Fruit fly (Drosophila melanogaster) whole organism, embryonic: ENCODE measurements around the gene Ythdf.

Experiments used
- Abd-B ChIP-seq: fragments of 200-800 bp; sonication (Bioruptor generic); optimal IDR thresholded peaks from 2 replicates; lab custom pipeline; 2018; ENCODE audit warnings: missing biosample characterization, mild to moderate bottlenecking, missing genetic modification characterization, moderate library complexity
- Antp ChIP-seq: fragments of 200-800 bp; sonication (Bioruptor generic); optimal IDR thresholded peaks from 3 replicates; lab custom pipeline; 2016; ENCODE audit warnings: missing biosample characterization, missing genetic modification characterization
- BEAF-32 ChIP-seq: fragments of 200-800 bp; sonication (Bioruptor generic); optimal IDR thresholded peaks from 3 replicates; lab custom pipeline; 2017; ENCODE audit warnings: missing biosample characterization, missing genetic modification characterization, mild to moderate bottlenecking, moderate library complexity, missing genetic modification reagents
- CG10209 ChIP-seq: fragments of 200-800 bp; sonication (Bioruptor generic); optimal IDR thresholded peaks from 3 replicates; lab custom pipeline; 2017; ENCODE audit warnings: missing biosample characterization, mild to moderate bottlenecking, missing genetic modification characterization, missing genetic modification reagents
- CG11398 ChIP-seq: fragments of 200-800 bp; sonication (Bioruptor generic); optimal IDR thresholded peaks from 2 replicates; lab custom pipeline; 2016; ENCODE audit warnings: missing biosample characterization, missing genetic modification characterization
- CG12299 ChIP-seq: fragments of 200-800 bp; sonication (Bioruptor generic); optimal IDR thresholded peaks from 2 replicates; lab custom pipeline; 2018; ENCODE audit warnings: missing biosample characterization, mild to moderate bottlenecking, missing genetic modification characterization
- CG12769 ChIP-seq: fragments of 200-800 bp; sonication (Bioruptor generic); optimal IDR thresholded peaks from 2 replicates; lab custom pipeline; 2019; ENCODE audit warnings: missing biosample characterization, mild to moderate bottlenecking, missing genetic modification characterization, moderate library complexity
- CG15514 ChIP-seq: fragments of 200-800 bp; sonication (Bioruptor generic); optimal IDR thresholded peaks from 3 replicates; lab custom pipeline; 2017; ENCODE audit warnings: missing biosample characterization, missing genetic modification characterization, mild to moderate bottlenecking, moderate library complexity, missing genetic modification reagents
- CG17186 ChIP-seq: fragments of 200-800 bp; sonication (Bioruptor generic); optimal IDR thresholded peaks from 3 replicates; lab custom pipeline; 2017; ENCODE audit warnings: missing biosample characterization, missing genetic modification reagents, missing genetic modification characterization
- CG18262 ChIP-seq: fragments of 200-800 bp; optimal IDR thresholded peaks from 3 replicates; lab custom pipeline; 2019; ENCODE audit warnings: missing biosample characterization, mild to moderate bottlenecking, missing genetic modification characterization, moderate library complexity
- CG18476 ChIP-seq: fragments of 200-800 bp; sonication (Bioruptor generic); optimal IDR thresholded peaks from 2 replicates; lab custom pipeline; 2016; ENCODE audit warnings: missing biosample characterization, mild to moderate bottlenecking, missing genetic modification characterization
- CG2129 ChIP-seq: fragments of 200-800 bp; sonication (Bioruptor generic); IDR thresholded peaks from 2 replicates; pipeline ENCODE4 v1.3.6; 2022; ENCODE audit warnings: missing biosample characterization, missing genetic modification characterization; ENCODE audit not compliant: partially characterized antibody
- CG2199 ChIP-seq: fragments of 200-800 bp; sonication (Bioruptor generic); IDR thresholded peaks from 3 replicates; pipeline ENCODE4 v1.3.6; 2022; ENCODE audit warnings: missing biosample characterization, missing genetic modification characterization
- CG2202 ChIP-seq: fragments of 200-800 bp; sonication (Bioruptor generic); optimal IDR thresholded peaks from 2 replicates; lab custom pipeline; 2018; ENCODE audit warnings: missing biosample characterization, mild to moderate bottlenecking, missing genetic modification characterization
- CG2889 ChIP-seq: fragments of 200-800 bp; sonication (Bioruptor generic); IDR thresholded peaks from 3 replicates; pipeline ENCODE4 v1.3.6; 2022; ENCODE audit warnings: missing biosample characterization, missing genetic modification characterization
- CG30403 ChIP-seq: fragments of 200-800 bp; sonication (Bioruptor generic); optimal IDR thresholded peaks from 3 replicates; lab custom pipeline; 2016; ENCODE audit warnings: missing biosample characterization, missing genetic modification characterization
- CG6683 ChIP-seq: fragments of 200-800 bp; sonication (Bioruptor generic); optimal IDR thresholded peaks from 2 replicates; lab custom pipeline; 2017; ENCODE audit warnings: missing biosample characterization, mild to moderate bottlenecking, missing genetic modification characterization, missing genetic modification reagents
- CG6854 ChIP-seq: fragments of 200-800 bp; sonication (Bioruptor generic); optimal IDR thresholded peaks from 3 replicates; lab custom pipeline; 2017; ENCODE audit warnings: missing biosample characterization, mild to moderate bottlenecking, missing genetic modification characterization
- CG7271 ChIP-seq: fragments of 200-800 bp; sonication (Bioruptor generic); optimal IDR thresholded peaks from 2 replicates; lab custom pipeline; 2018; ENCODE audit warnings: missing biosample characterization, mild to moderate bottlenecking, missing genetic modification characterization, moderate library complexity
- CG8388 ChIP-seq: fragments of 200-800 bp; sonication (Bioruptor generic); optimal IDR thresholded peaks from 2 replicates; lab custom pipeline; 2019; ENCODE audit warnings: missing biosample characterization, mild to moderate bottlenecking, missing genetic modification characterization, moderate library complexity
- Dip2 ChIP-seq: fragments of 200-800 bp; sonication (Bioruptor generic); IDR thresholded peaks from 2 replicates; pipeline ENCODE4 v1.3.6; 2022; ENCODE audit warnings: missing biosample characterization, missing genetic modification characterization
- Dll ChIP-seq: fragments of 200-800 bp; sonication (Bioruptor generic); IDR thresholded peaks from 4 replicates; pipeline ENCODE4 v1.3.6; 2022; ENCODE audit warnings: missing biosample characterization, missing genetic modification characterization; ENCODE audit not compliant: partially characterized antibody
- Hsf ChIP-seq: fragments of 200-800 bp; sonication (Bioruptor generic); optimal IDR thresholded peaks from 3 replicates; lab custom pipeline; 2016; ENCODE audit warnings: missing biosample characterization, missing genetic modification characterization
- MESR4 ChIP-seq: fragments of 200-800 bp; sonication (Bioruptor generic); optimal IDR thresholded peaks from 2 replicates; lab custom pipeline; 2018; ENCODE audit warnings: missing biosample characterization, mild to moderate bottlenecking, missing genetic modification characterization, moderate library complexity
- Mrtf ChIP-seq: fragments of 200-800 bp; sonication (Bioruptor generic); IDR thresholded peaks from 3 replicates; pipeline ENCODE4 v1.3.6; 2022; ENCODE audit warnings: missing biosample characterization, missing genetic modification characterization
- Nf-YC ChIP-seq: fragments of 200-800 bp; optimal IDR thresholded peaks from 3 replicates; lab custom pipeline; 2019; ENCODE audit warnings: missing biosample characterization, mild to moderate bottlenecking, missing genetic modification characterization, moderate library complexity
- Optix ChIP-seq: fragments of 200-800 bp; sonication (Bioruptor generic); IDR thresholded peaks from 3 replicates; pipeline ENCODE4 v1.3.6; 2022; ENCODE audit warnings: missing biosample characterization, missing genetic modification characterization
- Side ChIP-seq: fragments of 200-800 bp; sonication (Bioruptor generic); optimal IDR thresholded peaks from 2 replicates; lab custom pipeline; 2016; ENCODE audit warnings: missing biosample characterization, missing genetic modification characterization
- bab2 ChIP-seq: fragments of 200-800 bp; sonication (Bioruptor generic); optimal IDR thresholded peaks from 2 replicates; lab custom pipeline; 2016; ENCODE audit warnings: missing biosample characterization, missing genetic modification characterization
- bcd ChIP-seq: fragments of 200-800 bp; sonication (Bioruptor generic); optimal IDR thresholded peaks from 2 replicates; lab custom pipeline; 2017; ENCODE audit warnings: missing biosample characterization, mild to moderate bottlenecking, missing genetic modification characterization
- bigmax ChIP-seq: fragments of 200-800 bp; sonication (Bioruptor generic); optimal IDR thresholded peaks from 2 replicates; lab custom pipeline; 2018; ENCODE audit warnings: missing biosample characterization, mild to moderate bottlenecking, missing genetic modification characterization
- gcm2 ChIP-seq: fragments of 200-800 bp; sonication (Bioruptor generic); optimal IDR thresholded peaks from 2 replicates; lab custom pipeline; 2016; ENCODE audit warnings: missing biosample characterization, missing genetic modification characterization
- gfzf ChIP-seq: fragments of 200-800 bp; sonication (Bioruptor generic); optimal IDR thresholded peaks from 2 replicates; lab custom pipeline; 2016; ENCODE audit warnings: missing biosample characterization, mild to moderate bottlenecking, missing genetic modification characterization, moderate library complexity
- hb ChIP-seq: fragments of 200-800 bp; sonication (Bioruptor generic); IDR thresholded peaks from 3 replicates; pipeline ENCODE4 v1.3.6; 2022; ENCODE audit warnings: missing biosample characterization, missing genetic modification characterization; ENCODE audit not compliant: partially characterized antibody
- hkb ChIP-seq, 2 experiments: fragments of 200-800 bp in 1 of 2; fragments of >200 bp in 1 of 2; sonication (Bioruptor generic) in 1 of 2; IDR thresholded peaks in 1 of 2; optimal IDR thresholded peaks in 1 of 2; 2 replicates each; pipeline versions ENCODE4 v1.3.6 to Lab custom; 2017 to 2022; ENCODE audit warnings: missing biosample characterization in 1 of 2, missing genetic modification characterization in 1 of 2
- kah ChIP-seq: fragments of 200-800 bp; sonication (Bioruptor generic); optimal IDR thresholded peaks from 2 replicates; lab custom pipeline; 2018; ENCODE audit warnings: missing biosample characterization, mild to moderate bottlenecking, missing genetic modification characterization
- psq ChIP-seq: fragments of 200-800 bp; sonication (Bioruptor generic); optimal IDR thresholded peaks from 2 replicates; lab custom pipeline; 2017; ENCODE audit warnings: missing biosample characterization, missing genetic modification characterization
- rib ChIP-seq: fragments of 200-800 bp; sonication (Bioruptor generic); IDR thresholded peaks from 2 replicates; pipeline ENCODE4 v1.3.6; 2022; ENCODE audit warnings: missing biosample characterization, missing genetic modification characterization
- run ChIP-seq: fragments of 200-800 bp; sonication (Bioruptor generic); optimal IDR thresholded peaks from 3 replicates; lab custom pipeline; 2018; ENCODE audit warnings: missing biosample characterization, mild to moderate bottlenecking, missing genetic modification characterization
- salm ChIP-seq: fragments of 200-800 bp; sonication (Bioruptor generic); optimal IDR thresholded peaks from 2 replicates; lab custom pipeline; 2018; ENCODE audit warnings: missing biosample characterization, mild to moderate bottlenecking, missing genetic modification characterization
- stwl ChIP-seq: fragments of 200-800 bp; sonication (Bioruptor generic); optimal IDR thresholded peaks from 3 replicates; lab custom pipeline; 2018; ENCODE audit warnings: missing biosample characterization, mild to moderate bottlenecking, missing genetic modification characterization, moderate library complexity
- tap ChIP-seq: fragments of 200-800 bp; optimal IDR thresholded peaks from 3 replicates; lab custom pipeline; 2019; ENCODE audit warnings: missing biosample characterization, mild to moderate bottlenecking, missing genetic modification characterization, moderate library complexity
- tgo ChIP-seq: fragments of 200-800 bp; sonication (Bioruptor generic); IDR thresholded peaks from 3 replicates; pipeline ENCODE4 v1.3.6; 2022; ENCODE audit warnings: missing biosample characterization, missing genetic modification characterization
- tio ChIP-seq: fragments of 200-800 bp; sonication (Bioruptor generic); optimal IDR thresholded peaks from 2 replicates; lab custom pipeline; 2017; ENCODE audit warnings: missing biosample characterization, missing genetic modification characterization, inconsistent platforms
- tup ChIP-seq: fragments of 200-800 bp; sonication (Bioruptor generic); optimal IDR thresholded peaks from 2 replicates; lab custom pipeline; 2016; ENCODE audit warnings: missing biosample characterization, mild to moderate bottlenecking, missing genetic modification characterization, moderate library complexity
- unc-4 ChIP-seq: fragments of 200-800 bp; sonication (Bioruptor generic); IDR thresholded peaks from 2 replicates; pipeline ENCODE4 v1.3.6; 2022; ENCODE audit warnings: missing biosample characterization, missing genetic modification characterization; ENCODE audit not compliant: partially characterized antibody
- vfl ChIP-seq: fragments of 200-800 bp; sonication (Bioruptor generic); optimal IDR thresholded peaks from 2 replicates; lab custom pipeline; 2016; ENCODE audit warnings: missing biosample characterization, missing genetic modification characterization
- z ChIP-seq: fragments of 200-800 bp; sonication (Bioruptor generic); IDR thresholded peaks from 3 replicates; pipeline ENCODE4 v1.3.6; 2022; ENCODE audit warnings: missing biosample characterization, missing genetic modification characterization

Gene Ythdf

dm6 chr3R:25049742-25050517 is 10.9 kb upstream of the Ythdf start (continued):
- TF ChIP-seq CG7271 (tag; lab: Kevin White, UChicago) (peak; percentile 55), CG6683 (GFP tag; lab: Kevin White, UChicago) (no peak), rib (GFP tag; lab: Robert Waterston, UW) (no peak), CG2202 (tag; lab: Kevin White, UChicago) (peak; percentile 3), unc-4 (GFP tag; lab: Robert Waterston, UW) (no peak), Dip2 (no peak), hkb (optimal IDR thresholded peaks at IDR 0.05; lab: Kevin White, UChicago) (no peak), hkb (GFP tag; IDR thresholded peaks at IDR 0.05; lab: Robert Waterston, UW) (no peak), Abd-B (GFP tag; lab: Kevin White, UChicago) (no peak), CG17186 (GFP tag; lab: Kevin White, UChicago) (no peak), MESR4 (GFP tag; lab: Kevin White, UChicago) (peak; percentile 56), vfl (GFP tag; lab: Kevin White, UChicago) (no peak), CG18476 (no peak), CG8388 (GFP tag; lab: Kevin White, UChicago) (peak; percentile 100), CG6854 (GFP tag; lab: Kevin White, UChicago) (peak; percentile 10), bcd (GFP tag; lab: Kevin White, UChicago) (no peak), gcm2 (GFP tag; lab: Kevin White, UChicago) (peak; percentile 27), kah (peak; percentile 17), Nf-YC (tag; lab: Kevin White, UChicago) (peak; percentile 85), CG30403 (GFP tag; lab: Kevin White, UChicago) (no peak), Mrtf (GFP tag; lab: Robert Waterston, UW) (no peak), tio (GFP tag; lab: Kevin White, UChicago) (no peak), tgo (GFP tag; lab: Robert Waterston, UW) (no peak), CG18262 (tag; lab: Kevin White, UChicago) (peak; percentile 18), tup (GFP tag; lab: Kevin White, UChicago) (no peak), tap (tag; lab: Kevin White, UChicago) (peak; percentile 28), CG2889 (GFP tag; lab: Robert Waterston, UW) (no peak), Antp (GFP tag; lab: Kevin White, UChicago) (no peak), CG10209 (GFP tag; lab: Kevin White, UChicago) (no peak), CG2199 (GFP tag; lab: Robert Waterston, UW) (no peak), salm (tag; lab: Kevin White, UChicago) (no peak), bab2 (no peak), BEAF-32 (GFP tag; lab: Kevin White, UChicago) (peak; percentile 46), CG12769 (peak; percentile 73), Dll (GFP tag; lab: Robert Waterston, UW) (no peak), hb (GFP tag; lab: Robert Waterston, UW) (no peak), CG11398 (no peak), Side (no peak), CG2129 (GFP tag; lab: Robert Waterston, UW) (no peak), CG12299 (tag; lab: Kevin White, UChicago) (no peak), stwl (peak; percentile 73), psq (GFP tag; lab: Kevin White, UChicago) (peak; percentile 31), bigmax (GFP tag; lab: Kevin White, UChicago) (no peak), Hsf (GFP tag; lab: Kevin White, UChicago) (no peak), run (tag; lab: Kevin White, UChicago) (peak; percentile 21), gfzf (GFP tag; lab: Kevin White, UChicago) (peak; percentile 49), CG15514 (peak; percentile 33), z (no peak), Optix (GFP tag; lab: Robert Waterston, UW) (no peak)
